Worm (Caenorhabditis elegans) whole organism, young adult: ENCODE measurements around the gene T22D1.8.

Experiments used
- B0019.2 ChIP-seq: fragments of 200-800 bp; sonication (Bioruptor generic); conservative IDR thresholded peaks from 2 replicates; pipeline ENCODE4 v1.3.6; 2022; ENCODE audit warnings: missing genetic modification reagents, missing genetic modification characterization, missing compliant biosample characterization
- B0035.1 ChIP-seq: sonication (generic microtip); optimal IDR thresholded peaks from 2 replicates; lab custom pipeline; 2016; ENCODE audit warnings: missing genetic modification characterization, mild to moderate bottlenecking, missing compliant biosample characterization, missing genotype, missing genetic modification reagents
- C17E4.6 ChIP-seq: fragments of 200-800 bp; sonication (Bioruptor generic); IDR thresholded peaks from 2 replicates; pipeline ENCODE4 v1.3.6; 2022; ENCODE audit warnings: missing genetic modification reagents, missing genetic modification characterization, missing compliant biosample characterization
- D2030.7 ChIP-seq: fragments of 200-800 bp; sonication (Bioruptor generic); IDR thresholded peaks from 2 replicates; pipeline ENCODE4 v1.3.6; 2022; ENCODE audit warnings: missing genetic modification reagents, missing genetic modification characterization, missing compliant biosample characterization
- F23B12.7 ChIP-seq: sonication (generic microtip); optimal IDR thresholded peaks from 2 replicates; lab custom pipeline; 2017; ENCODE audit warnings: missing genetic modification characterization, mild to moderate bottlenecking, missing compliant biosample characterization, antibody characterized with exemption, moderate library complexity; ENCODE audit not compliant: insufficient read depth
- F33H1.4 ChIP-seq: fragments of 200-800 bp; sonication (Bioruptor generic); IDR thresholded peaks from 2 replicates; pipeline ENCODE4 v1.3.6; 2022; ENCODE audit warnings: missing genetic modification reagents, missing genetic modification characterization, missing compliant biosample characterization
- F49E8.2 ChIP-seq: sonication (generic microtip); optimal IDR thresholded peaks from 3 replicates; lab custom pipeline; 2017; ENCODE audit warnings: missing genetic modification characterization, mild to moderate bottlenecking, missing compliant biosample characterization, antibody characterized with exemption, moderate library complexity; ENCODE audit not compliant: insufficient read depth
- F52B5.7 ChIP-seq: sonication (generic microtip); optimal IDR thresholded peaks from 2 replicates; lab custom pipeline; 2016; ENCODE audit warnings: mild to moderate bottlenecking, missing genetic modification characterization, missing compliant biosample characterization
- F57A8.1 ChIP-seq: fragments of 200-800 bp; sonication (Bioruptor generic); optimal IDR thresholded peaks from 2 replicates; lab custom pipeline; 2018; ENCODE audit warnings: mild to moderate bottlenecking, missing genetic modification characterization, moderate library complexity, missing compliant biosample characterization
- Y53F4B.3 ChIP-seq: fragments of 200-800 bp; sonication (Bioruptor generic); IDR thresholded peaks from 2 replicates; pipeline ENCODE4 v1.3.6; 2022; ENCODE audit warnings: missing genetic modification reagents, missing genetic modification characterization, missing compliant biosample characterization
- ZK185.1 ChIP-seq: sonication (generic microtip); optimal IDR thresholded peaks from 2 replicates; lab custom pipeline; 2016; ENCODE audit warnings: mild to moderate bottlenecking, missing genetic modification characterization, missing compliant biosample characterization; ENCODE audit not compliant: poor library complexity, severe bottlenecking
- atf-7 ChIP-seq: sonication (generic microtip); optimal IDR thresholded peaks from 2 replicates; lab custom pipeline; 2017; ENCODE audit warnings: mild to moderate bottlenecking, missing genetic modification characterization, missing compliant biosample characterization
- athp-1 ChIP-seq: sonication (generic microtip); optimal IDR thresholded peaks from 2 replicates; lab custom pipeline; 2017; ENCODE audit warnings: mild to moderate bottlenecking, missing genetic modification characterization, missing compliant biosample characterization
- attf-3 ChIP-seq: fragments of 200-800 bp; sonication (Bioruptor generic); conservative IDR thresholded peaks from 2 replicates; pipeline ENCODE4 v1.3.6; 2022; ENCODE audit warnings: missing genetic modification reagents, missing genetic modification characterization, missing compliant biosample characterization
- attf-6 ChIP-seq: fragments of 200-800 bp; sonication (Bioruptor generic); IDR thresholded peaks from 2 replicates; pipeline ENCODE4 v1.3.6; 2022; ENCODE audit warnings: missing genetic modification reagents, missing genetic modification characterization, missing compliant biosample characterization
- bed-2 ChIP-seq: fragments of 200-800 bp; sonication (Bioruptor generic); IDR thresholded peaks from 2 replicates; pipeline ENCODE4 v1.3.6; 2022; ENCODE audit warnings: missing genetic modification reagents, missing genetic modification characterization, missing compliant biosample characterization
- cebp-2 ChIP-seq: fragments of 200-800 bp; sonication (Bioruptor generic); IDR thresholded peaks from 2 replicates; pipeline ENCODE4 v1.3.6; 2022; ENCODE audit warnings: missing genetic modification characterization, missing compliant biosample characterization
- ceh-79 ChIP-seq: sonication (generic microtip); optimal IDR thresholded peaks from 2 replicates; lab custom pipeline; 2017; ENCODE audit warnings: mild to moderate bottlenecking, missing genetic modification characterization, missing compliant biosample characterization
- ceh-91 ChIP-seq: fragments of 200-800 bp; sonication (Bioruptor generic); IDR thresholded peaks from 2 replicates; pipeline ENCODE4 v1.3.6; 2022; ENCODE audit warnings: missing genetic modification reagents, missing genetic modification characterization, missing compliant biosample characterization
- chd-7 ChIP-seq: sonication (generic microtip); optimal IDR thresholded peaks from 2 replicates; lab custom pipeline; 2016; ENCODE audit warnings: mild to moderate bottlenecking, missing genetic modification characterization, moderate library complexity, missing compliant biosample characterization
- dox-1 ChIP-seq: fragments of 200-800 bp; sonication (Bioruptor generic); IDR thresholded peaks from 2 replicates; pipeline ENCODE4 v1.3.6; 2022; ENCODE audit warnings: missing genetic modification reagents, missing genetic modification characterization, missing compliant biosample characterization
- dpl-1 ChIP-seq: fragments of 150-350 bp; optimal IDR thresholded peaks from 2 replicates; lab custom pipeline; 2014; ENCODE audit warnings: missing biosample characterization, missing genetic modification reagents, missing genetic modification characterization
- efl-1 ChIP-seq: fragments of 150-350 bp; optimal IDR thresholded peaks from 2 replicates; lab custom pipeline; 2014; ENCODE audit warnings: missing biosample characterization, missing genetic modification reagents, missing genetic modification characterization
- egl-44 ChIP-seq: fragments of 200-800 bp; sonication (Bioruptor generic); IDR thresholded peaks from 2 replicates; pipeline ENCODE4 v1.3.6; 2022; ENCODE audit warnings: missing genetic modification reagents, missing genetic modification characterization, missing compliant biosample characterization
- him-1 ChIP-seq: sonication (generic microtip); optimal IDR thresholded peaks from 2 replicates; lab custom pipeline; 2016; ENCODE audit warnings: missing genotype, missing genetic modification reagents, missing genetic modification characterization, missing compliant biosample characterization
- hlh-26 ChIP-seq: fragments of 200-800 bp; sonication (Bioruptor generic); conservative IDR thresholded peaks from 2 replicates; pipeline ENCODE4 v1.3.6; 2022; ENCODE audit warnings: missing genetic modification reagents, missing genetic modification characterization, missing compliant biosample characterization
- hmg-1.2 ChIP-seq: fragments of 200-800 bp; sonication (Bioruptor generic); IDR thresholded peaks from 2 replicates; pipeline ENCODE4 v1.3.6; 2022; ENCODE audit warnings: missing genetic modification reagents, missing genetic modification characterization, missing compliant biosample characterization
- lir-1 ChIP-seq: fragments of 200-800 bp; sonication (Bioruptor generic); conservative IDR thresholded peaks from 2 replicates; pipeline ENCODE4 v1.3.6; 2022; ENCODE audit warnings: missing genetic modification reagents, missing genetic modification characterization, missing compliant biosample characterization
- lsl-1 ChIP-seq: fragments of 200-800 bp; sonication (Bioruptor generic); optimal IDR thresholded peaks from 2 replicates; lab custom pipeline; 2018; ENCODE audit warnings: mild to moderate bottlenecking, missing genetic modification characterization, moderate library complexity, missing compliant biosample characterization
- madf-8 ChIP-seq: fragments of 200-800 bp; sonication (Bioruptor generic); conservative IDR thresholded peaks from 2 replicates; pipeline ENCODE4 v1.3.6; 2022; ENCODE audit warnings: missing genetic modification reagents, missing genetic modification characterization, missing compliant biosample characterization
- mes-4 ChIP-seq: sonication (generic microtip); optimal IDR thresholded peaks from 2 replicates; lab custom pipeline; 2016; ENCODE audit warnings: missing genotype, missing genetic modification characterization, missing compliant biosample characterization
- nfya-1 ChIP-seq: sonication (generic microtip); optimal IDR thresholded peaks from 2 replicates; lab custom pipeline; 2017; ENCODE audit warnings: antibody characterized with exemption, missing compliant biosample characterization, missing genetic modification characterization, borderline replicate concordance; ENCODE audit not compliant: insufficient read depth
- nhr-120 ChIP-seq: fragments of 200-800 bp; sonication (Bioruptor generic); IDR thresholded peaks from 2 replicates; pipeline ENCODE4 v1.3.6; 2022; ENCODE audit warnings: missing genetic modification characterization, missing compliant biosample characterization
- nhr-179 ChIP-seq: sonication (generic microtip); optimal IDR thresholded peaks from 2 replicates; lab custom pipeline; 2016; ENCODE audit warnings: mild to moderate bottlenecking, missing genetic modification characterization, missing compliant biosample characterization
- pha-4 ChIP-seq: fragments of 150-350 bp; sonication (generic microtip); optimal IDR thresholded peaks from 2 replicates; lab custom pipeline; 2014; ENCODE audit warnings: missing biosample characterization, missing genetic modification reagents, missing genetic modification characterization
- repo-1 ChIP-seq: sonication (generic microtip); optimal IDR thresholded peaks from 2 replicates; lab custom pipeline; 2017; ENCODE audit warnings: mild to moderate bottlenecking, missing genetic modification characterization, missing compliant biosample characterization
- rpc-1 ChIP-seq, 2 experiments: fragments of 150-350 bp in 1 of 2; sonication (generic microtip) in 1 of 2; optimal IDR thresholded peaks; 2 replicates each; lab custom pipeline; 2014 to 2018; ENCODE audit warnings: missing biosample characterization in 1 of 2, missing genetic modification characterization in 1 of 2, missing genetic modification reagents in 1 of 2, missing genotype in 1 of 2
- sea-2 ChIP-seq: fragments of 200-800 bp; sonication (Bioruptor generic); IDR thresholded peaks from 2 replicates; pipeline ENCODE4 v1.3.6; 2022; ENCODE audit warnings: missing genetic modification characterization, missing compliant biosample characterization
- snpc-1.1 ChIP-seq: sonication (generic microtip); optimal IDR thresholded peaks from 2 replicates; lab custom pipeline; 2017; ENCODE audit warnings: missing genetic modification characterization, mild to moderate bottlenecking, missing compliant biosample characterization, antibody characterized with exemption, moderate library complexity, missing genotype, missing genetic modification reagents; ENCODE audit not compliant: insufficient read depth
- snpc-4 ChIP-seq, 5 experiments: fragments of 150-350 bp in 1 of 5; sonication (generic microtip) in 4 of 5; optimal IDR thresholded peaks; 2 replicates each; lab custom pipeline; 2014 to 2018; ENCODE audit warnings: missing genetic modification characterization in 5 of 5, missing biosample characterization in 3 of 5, antibody characterized with exemption in 2 of 5, mild to moderate bottlenecking in 2 of 5, missing compliant biosample characterization in 2 of 5, missing genotype in 2 of 5, moderate library complexity in 2 of 5, missing genetic modification reagents in 1 of 5
- sptf-2 ChIP-seq: fragments of 200-800 bp; sonication (Bioruptor generic); optimal IDR thresholded peaks from 2 replicates; lab custom pipeline; 2018; ENCODE audit warnings: mild to moderate bottlenecking, missing genetic modification characterization, missing compliant biosample characterization
- tlf-1 ChIP-seq: fragments of 200-800 bp; sonication (Bioruptor generic); optimal IDR thresholded peaks from 2 replicates; lab custom pipeline; 2018; ENCODE audit warnings: mild to moderate bottlenecking, missing genetic modification characterization, missing compliant biosample characterization
- unc-130 ChIP-seq: sonication (generic microtip); optimal IDR thresholded peaks from 2 replicates; lab custom pipeline; 2016; ENCODE audit warnings: missing genetic modification reagents, missing genetic modification characterization, missing compliant biosample characterization
- ztf-6 ChIP-seq: fragments of 200-800 bp; sonication (Bioruptor generic); IDR thresholded peaks from 2 replicates; pipeline ENCODE4 v1.3.6; 2022; ENCODE audit warnings: missing genetic modification reagents, missing genetic modification characterization, missing compliant biosample characterization

Gene T22D1.8

DNA sequence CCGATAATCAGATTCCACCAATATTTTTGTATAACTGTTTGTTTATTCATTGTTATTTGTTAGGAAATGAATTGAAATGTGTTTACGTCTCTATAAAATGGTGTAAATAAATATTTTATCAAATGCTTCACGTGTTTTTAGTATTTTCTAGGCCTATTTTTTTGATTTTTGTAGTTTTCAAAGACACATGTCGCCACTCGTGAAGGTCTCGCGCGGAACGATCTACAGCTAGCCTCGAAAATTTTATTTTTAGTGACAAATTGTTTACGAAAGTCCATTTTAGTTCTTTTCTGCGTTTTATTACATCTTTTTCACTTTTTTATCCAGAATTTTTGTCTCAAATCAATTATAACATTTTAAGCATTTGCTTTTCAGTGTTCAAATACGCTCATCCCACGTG lies 2.6 kb downstream of the T22D1.8 start, which contains the start of gene T22D1.5 (continued):
- peak; percentile 95 for TF ChIP-seq madf-8
- no peak for TF ChIP-seq sea-2 (GFP tag; lab: Robert Waterston, UW)
- TF ChIP-seq dpl-1 (GFP tag; lab: Kevin White, UChicago) = peak; percentile 57
- no peak for TF ChIP-seq repo-1
- TF ChIP-seq ceh-91 = peak; percentile 69
- TF ChIP-seq F49E8.2 (tag; lab: Kevin White, UChicago) = peak; percentile 9
- TF ChIP-seq chd-7 = no peak
- TF ChIP-seq F33H1.4 (GFP tag; lab: Robert Waterston, UW) = peak; percentile 93

DNA sequence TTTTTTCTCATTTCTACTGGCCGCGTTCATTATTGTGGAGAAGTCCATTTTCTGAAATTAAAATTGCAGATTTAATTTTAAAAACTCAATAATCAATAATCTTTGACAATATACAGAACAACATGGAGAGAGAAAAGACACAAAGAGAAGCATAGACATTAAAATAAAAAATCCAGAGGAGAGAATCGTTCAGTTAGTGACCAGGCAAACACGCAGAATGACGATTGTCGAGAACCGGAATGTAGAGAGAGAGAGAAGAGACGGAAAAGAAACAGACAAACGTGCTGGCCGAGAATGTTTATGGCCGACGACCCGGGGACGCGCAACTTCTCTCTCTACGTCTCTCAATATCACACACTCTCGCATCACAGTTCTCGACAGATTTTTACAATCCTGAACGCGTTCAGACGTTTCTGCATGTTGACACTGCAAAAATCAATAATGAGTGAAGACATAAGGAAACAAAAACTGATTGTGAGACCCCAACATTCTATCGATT lies 18.5 kb downstream of the T22D1.8 start, which contains the start of the genes T05A12.3 and T05A12.4:
TSS of gene T05A12.3 (minus strand) at position 51 of the 499 bp plus-strand sequence.
TSS of gene T05A12.4 (plus strand) at position 348 of the 499 bp plus-strand sequence.
- TF ChIP-seq D2030.7 (peak; percentile 71), F23B12.7 (peak; percentile 36), madf-8 (peak; percentile 58), ceh-79 (no peak), sptf-2 (GFP tag; lab: Kevin White, UChicago) (no peak), cebp-2 (GFP tag; lab: Robert Waterston, UW) (no peak), atf-7 (tag; lab: Kevin White, UChicago) (no peak), C17E4.6 (GFP tag; lab: Robert Waterston, UW) (peak; percentile 65; the same call in 1 of the 2 replicates), snpc-4 (GFP tag; optimal IDR thresholded peaks at IDR 0.05; lab: Kevin White, UChicago) (peak; percentile 68), snpc-4 (tag; optimal IDR thresholded peaks at IDR 0.05; lab: Kevin White, UChicago) (peak in 3 of 4 experiments; percentile 75 to 86 (median 85)), attf-6 (0 out of 2 replicates have a peak, but pooled peaks have one; percentile 35), rpc-1 (optimal IDR thresholded peaks at IDR 0.05; lab: Kevin White, UChicago) (no peak), rpc-1 (tag; optimal IDR thresholded peaks at IDR 0.05; lab: Kevin White, UChicago) (no peak), athp-1 (tag; lab: Kevin White, UChicago) (peak; percentile 18), ztf-6 (GFP tag; lab: Robert Waterston, UW) (0 out of 2 replicates have a peak, but pooled peaks have one; percentile 55), mes-4 (tag; lab: Kevin White, UChicago) (no peak), Y53F4B.3 (GFP tag; lab: Robert Waterston, UW) (no peak), lir-1 (GFP tag; lab: Robert Waterston, UW) (peak; percentile 36; the same call in 1 of the 2 replicates), him-1 (tag; lab: Kevin White, UChicago) (no peak), ZK185.1 (tag; lab: Kevin White, UChicago) (peak; percentile 64), attf-3 (GFP tag; lab: Robert Waterston, UW) (peak; percentile 49; the same call in 1 of the 2 replicates), lsl-1 (GFP tag; lab: Kevin White, UChicago) (peak; percentile 63), bed-2 (GFP tag; lab: Robert Waterston, UW) (peak; percentile 65; the same call in 1 of the 2 replicates), F52B5.7 (tag; lab: Kevin White, UChicago) (no peak), F57A8.1 (no peak), B0035.1 (tag; lab: Kevin White, UChicago) (no peak), F49E8.2 (tag; lab: Kevin White, UChicago) (no peak), B0019.2 (GFP tag; lab: Robert Waterston, UW) (peak; percentile 51), nhr-179 (tag; lab: Kevin White, UChicago) (no peak), F33H1.4 (GFP tag; lab: Robert Waterston, UW) (peak; percentile 63), unc-130 (GFP tag; lab: Kevin White, UChicago) (peak; percentile 71), pha-4 (tag; lab: Kevin White, UChicago) (no peak), efl-1 (peak; percentile 5), nfya-1 (tag; lab: Kevin White, UChicago) (no peak), tlf-1 (GFP tag; lab: Kevin White, UChicago) (no peak), snpc-1.1 (tag; lab: Kevin White, UChicago) (peak; percentile 35), hlh-26 (GFP tag; lab: Robert Waterston, UW) (no peak), egl-44 (GFP tag; lab: Robert Waterston, UW) (peak; percentile 56; the same call in 1 of the 2 replicates), nhr-120 (no peak), dox-1 (GFP tag; lab: Robert Waterston, UW) (no peak; the same call in 1 of the 2 replicates), hmg-1.2 (peak; percentile 79)
